Fruit fly (Drosophila melanogaster) whole organism, embryonic: Measurements from ENCODE around the gene CG4004.
A peak's percentile ranks its signal among the peaks of the same experiment; 100 is the strongest.

Source experiments
- Atf-2 ChIP-seq: fragments of 200-800 bp; sonication (Bioruptor generic); optimal IDR thresholded peaks from 2 replicates; lab custom pipeline; 2016; ENCODE audit warnings: missing biosample characterization, missing genetic modification characterization
- CG10321 ChIP-seq: fragments of 200-800 bp; sonication (Bioruptor generic); IDR thresholded peaks from 2 replicates; pipeline ENCODE4 v1.3.6; 2022; ENCODE audit warnings: missing biosample characterization, missing genetic modification characterization
- CG10654 ChIP-seq: fragments of 200-800 bp; sonication (Bioruptor generic); optimal IDR thresholded peaks from 2 replicates; lab custom pipeline; 2016; ENCODE audit warnings: missing biosample characterization, missing genetic modification characterization
- CG11696 ChIP-seq: fragments of 200-800 bp; sonication (Bioruptor generic); IDR thresholded peaks from 2 replicates; pipeline ENCODE4 v1.3.6; 2022; ENCODE audit warnings: missing biosample characterization, missing genetic modification characterization
- CG12071 ChIP-seq: fragments of 200-800 bp; sonication (Bioruptor generic); optimal IDR thresholded peaks from 3 replicates; lab custom pipeline; 2018; ENCODE audit warnings: missing biosample characterization, mild to moderate bottlenecking, missing genetic modification characterization
- CG12391 ChIP-seq: fragments of 200-800 bp; sonication (Bioruptor generic); optimal IDR thresholded peaks from 3 replicates; lab custom pipeline; 2018; ENCODE audit warnings: missing biosample characterization, mild to moderate bottlenecking, missing genetic modification characterization, moderate library complexity
- CG14710 ChIP-seq: fragments of 200-800 bp; sonication (Bioruptor generic); optimal IDR thresholded peaks from 3 replicates; lab custom pipeline; 2019; ENCODE audit warnings: missing biosample characterization, mild to moderate bottlenecking, missing genetic modification characterization, moderate library complexity
- CG14860 ChIP-seq: fragments of 200-800 bp; sonication (Bioruptor generic); IDR thresholded peaks from 3 replicates; pipeline ENCODE4 v1.3.6; 2022; ENCODE audit warnings: missing biosample characterization, missing genetic modification characterization; ENCODE audit not compliant: partially characterized antibody
- CG17186 ChIP-seq: fragments of 200-800 bp; sonication (Bioruptor generic); optimal IDR thresholded peaks from 3 replicates; lab custom pipeline; 2017; ENCODE audit warnings: missing biosample characterization, missing genetic modification reagents, missing genetic modification characterization
- CG17385 ChIP-seq: fragments of 200-800 bp; sonication (Bioruptor generic); optimal IDR thresholded peaks from 3 replicates; lab custom pipeline; 2018; ENCODE audit warnings: missing biosample characterization, mild to moderate bottlenecking, missing genetic modification characterization
- CG17829 ChIP-seq: fragments of 200-800 bp; optimal IDR thresholded peaks from 2 replicates; lab custom pipeline; 2019; ENCODE audit warnings: missing biosample characterization, mild to moderate bottlenecking, missing genetic modification characterization, moderate library complexity
- CG18599 ChIP-seq: fragments of 200-800 bp; sonication (Bioruptor generic); optimal IDR thresholded peaks from 3 replicates; lab custom pipeline; 2017; ENCODE audit warnings: missing biosample characterization, missing genetic modification characterization, mild to moderate bottlenecking, moderate library complexity, missing genetic modification reagents
- CG2199 ChIP-seq: fragments of 200-800 bp; sonication (Bioruptor generic); IDR thresholded peaks from 3 replicates; pipeline ENCODE4 v1.3.6; 2022; ENCODE audit warnings: missing biosample characterization, missing genetic modification characterization
- CG2678 ChIP-seq: fragments of 200-800 bp; sonication (Bioruptor generic); optimal IDR thresholded peaks from 3 replicates; lab custom pipeline; 2019; ENCODE audit warnings: missing biosample characterization, mild to moderate bottlenecking, missing genetic modification characterization, moderate library complexity
- CG3163 ChIP-seq: fragments of 200-800 bp; sonication (Bioruptor generic); optimal IDR thresholded peaks from 3 replicates; lab custom pipeline; 2016; ENCODE audit warnings: missing biosample characterization, missing genetic modification characterization
- CG32767 ChIP-seq: fragments of 200-800 bp; sonication (Bioruptor generic); IDR thresholded peaks from 2 replicates; pipeline ENCODE4 v1.3.6; 2022; ENCODE audit warnings: missing biosample characterization, missing genetic modification characterization
- CG7556 ChIP-seq: fragments of 200-800 bp; sonication (Bioruptor generic); optimal IDR thresholded peaks from 2 replicates; lab custom pipeline; 2017; ENCODE audit warnings: missing biosample characterization, mild to moderate bottlenecking, missing genetic modification characterization
- CG7745 ChIP-seq: fragments of 200-800 bp; sonication (Bioruptor generic); optimal IDR thresholded peaks from 2 replicates; lab custom pipeline; 2018; ENCODE audit warnings: missing biosample characterization, mild to moderate bottlenecking, missing genetic modification characterization, moderate library complexity
- CG8290 ChIP-seq, 3 experiments: fragments of 200-800 bp; sonication (Bioruptor generic); optimal IDR thresholded peaks; 2 replicates each; lab custom pipeline; 2016 to 2019; ENCODE audit warnings: missing biosample characterization in 3 of 3, missing genetic modification characterization in 3 of 3, mild to moderate bottlenecking in 2 of 3, moderate library complexity in 1 of 3
- CG8359 ChIP-seq: fragments of 200-800 bp; sonication (Bioruptor generic); optimal IDR thresholded peaks from 2 replicates; lab custom pipeline; 2017; ENCODE audit warnings: missing biosample characterization, mild to moderate bottlenecking, missing genetic modification characterization, borderline replicate concordance
- CG9817 ChIP-seq: fragments of 200-800 bp; sonication (Bioruptor generic); optimal IDR thresholded peaks from 2 replicates; lab custom pipeline; 2018; ENCODE audit warnings: missing biosample characterization, mild to moderate bottlenecking, missing genetic modification characterization, moderate library complexity
- CG9876 ChIP-seq: fragments of 200-800 bp; sonication (Bioruptor generic); optimal IDR thresholded peaks from 2 replicates; lab custom pipeline; 2016; ENCODE audit warnings: missing biosample characterization, missing genetic modification characterization
- Dp ChIP-seq: fragments of 200-800 bp; sonication (Bioruptor generic); optimal IDR thresholded peaks from 2 replicates; lab custom pipeline; 2018; ENCODE audit warnings: missing biosample characterization, mild to moderate bottlenecking, missing genetic modification characterization, moderate library complexity
- Fer3 ChIP-seq: fragments of 200-800 bp; sonication (Bioruptor generic); optimal IDR thresholded peaks from 2 replicates; lab custom pipeline; 2018; ENCODE audit warnings: missing biosample characterization, mild to moderate bottlenecking, missing genetic modification characterization, moderate library complexity
- GATAe ChIP-seq: fragments of 200-800 bp; sonication (Bioruptor generic); conservative IDR thresholded peaks from 2 replicates; pipeline ENCODE4 v1.3.6; 2022; ENCODE audit warnings: missing biosample characterization, missing genetic modification characterization
- HmgD ChIP-seq: fragments of 200-800 bp; sonication (Bioruptor generic); optimal IDR thresholded peaks from 3 replicates; lab custom pipeline; 2016; ENCODE audit warnings: missing biosample characterization, missing genetic modification characterization
- HmgZ ChIP-seq: fragments of 200-800 bp; sonication (Bioruptor generic); optimal IDR thresholded peaks from 2 replicates; lab custom pipeline; 2018; ENCODE audit warnings: missing biosample characterization, mild to moderate bottlenecking, missing genetic modification characterization
- Lhr ChIP-seq: fragments of 200-800 bp; sonication (Bioruptor generic); optimal IDR thresholded peaks from 3 replicates; lab custom pipeline; 2017; ENCODE audit warnings: mild to moderate bottlenecking, missing biosample characterization, missing genetic modification reagents, missing genetic modification characterization
- Ptx1 ChIP-seq: fragments of 200-800 bp; sonication (Bioruptor generic); IDR thresholded peaks from 2 replicates; pipeline ENCODE4 v1.3.6; 2022; ENCODE audit warnings: missing biosample characterization, missing genetic modification characterization
- Scr ChIP-seq: fragments of 200-800 bp; sonication (Bioruptor generic); IDR thresholded peaks from 2 replicates; pipeline ENCODE4 v1.3.6; 2022; ENCODE audit warnings: missing biosample characterization, missing genetic modification characterization; ENCODE audit not compliant: partially characterized antibody
- ab ChIP-seq: fragments of 200-800 bp; sonication (Bioruptor generic); optimal IDR thresholded peaks from 2 replicates; lab custom pipeline; 2016; ENCODE audit warnings: missing biosample characterization, missing genetic modification characterization
- amos ChIP-seq: fragments of 200-800 bp; sonication (Bioruptor generic); IDR thresholded peaks from 2 replicates; pipeline ENCODE4 v1.3.6; 2022; ENCODE audit warnings: missing biosample characterization, missing genetic modification characterization; ENCODE audit not compliant: partially characterized antibody
- esg ChIP-seq: fragments of 200-800 bp; sonication (Bioruptor generic); conservative IDR thresholded peaks from 2 replicates; pipeline ENCODE4 v1.3.6; 2022; ENCODE audit warnings: missing biosample characterization, missing genetic modification characterization
- gcm ChIP-seq: fragments of 200-800 bp; sonication (Bioruptor generic); optimal IDR thresholded peaks from 2 replicates; lab custom pipeline; 2019; ENCODE audit warnings: missing biosample characterization, mild to moderate bottlenecking, missing genetic modification characterization, moderate library complexity
- hbn ChIP-seq: fragments of 200-800 bp; sonication (Bioruptor generic); IDR thresholded peaks from 2 replicates; pipeline ENCODE4 v1.3.6; 2022; ENCODE audit warnings: missing biosample characterization, missing genetic modification characterization; ENCODE audit not compliant: partially characterized antibody
- insv ChIP-seq, 2 experiments: fragments of 200-800 bp; sonication (Bioruptor generic); optimal IDR thresholded peaks; 3 replicates each; lab custom pipeline; 2016 to 2018; ENCODE audit warnings: missing biosample characterization in 2 of 2, missing genetic modification characterization in 2 of 2
- jumu ChIP-seq: fragments of 200-800 bp; sonication (Bioruptor generic); optimal IDR thresholded peaks from 3 replicates; lab custom pipeline; 2016; ENCODE audit warnings: missing biosample characterization, missing genetic modification characterization
- lbe ChIP-seq: fragments of 200-800 bp; sonication (Bioruptor generic); optimal IDR thresholded peaks from 2 replicates; lab custom pipeline; 2016; ENCODE audit warnings: missing biosample characterization, mild to moderate bottlenecking, missing genetic modification characterization
- psq ChIP-seq: fragments of 200-800 bp; sonication (Bioruptor generic); optimal IDR thresholded peaks from 2 replicates; lab custom pipeline; 2017; ENCODE audit warnings: missing biosample characterization, missing genetic modification characterization
- sd ChIP-seq: fragments of 200-800 bp; sonication (Bioruptor generic); optimal IDR thresholded peaks from 3 replicates; lab custom pipeline; 2018; ENCODE audit warnings: missing biosample characterization, mild to moderate bottlenecking, missing genetic modification characterization, moderate library complexity
- shn ChIP-seq: fragments of 200-800 bp; sonication (Bioruptor generic); optimal IDR thresholded peaks from 3 replicates; lab custom pipeline; 2016; ENCODE audit warnings: missing biosample characterization, missing genetic modification characterization
- sim ChIP-seq: fragments of 200-800 bp; sonication (Bioruptor generic); IDR thresholded peaks from 2 replicates; pipeline ENCODE4 v1.3.6; 2022; ENCODE audit warnings: missing biosample characterization, missing genetic modification characterization
- sob ChIP-seq: fragments of 200-800 bp; sonication (Bioruptor generic); IDR thresholded peaks from 2 replicates; pipeline ENCODE4 v1.3.6; 2022; ENCODE audit warnings: missing biosample characterization, missing genetic modification characterization
- trem ChIP-seq: fragments of 200-800 bp; optimal IDR thresholded peaks from 3 replicates; lab custom pipeline; 2019; ENCODE audit warnings: missing biosample characterization, mild to moderate bottlenecking, missing genetic modification characterization, moderate library complexity
- twi ChIP-seq: fragments of 200-800 bp; optimal IDR thresholded peaks from 2 replicates; lab custom pipeline; 2019; ENCODE audit warnings: missing biosample characterization, mild to moderate bottlenecking, missing genetic modification characterization, moderate library complexity
- vvl ChIP-seq: fragments of 200-800 bp; sonication (Bioruptor generic); IDR thresholded peaks from 2 replicates; pipeline ENCODE4 v1.3.6; 2022; ENCODE audit warnings: missing biosample characterization, missing genetic modification characterization
- zen2 ChIP-seq: fragments of 200-800 bp; sonication (Bioruptor generic); IDR thresholded peaks from 3 replicates; pipeline ENCODE4 v1.3.6; 2022; ENCODE audit warnings: missing biosample characterization, missing genetic modification characterization; ENCODE audit not compliant: partially characterized antibody
- zfh1 ChIP-seq: fragments of 200-800 bp; sonication (Bioruptor generic); IDR thresholded peaks from 3 replicates; pipeline ENCODE4 v1.3.6; 2022; ENCODE audit warnings: missing biosample characterization, missing genetic modification characterization

The CG4004 gene

dm6 chrX:12737735-12738390, 6.1 kb upstream of the CG4004 start (continued):
- no peak for TF ChIP-seq CG17186 (GFP tag; lab: Kevin White, UChicago)
- TF ChIP-seq Atf-2 (GFP tag; lab: Kevin White, UChicago) = peak; percentile 54
- no peak for TF ChIP-seq hbn (GFP tag; lab: Robert Waterston, UW)
- TF ChIP-seq amos (GFP tag; lab: Robert Waterston, UW) = no peak
- TF ChIP-seq gcm (GFP tag; lab: Kevin White, UChicago) = peak; percentile 71
- TF ChIP-seq CG12071 (GFP tag; lab: Kevin White, UChicago) = no peak
- no peak for TF ChIP-seq shn (GFP tag; lab: Kevin White, UChicago)
- TF ChIP-seq jumu = no peak
- TF ChIP-seq CG10654 (GFP tag; lab: Kevin White, UChicago) = peak; percentile 43
- TF ChIP-seq Fer3 (tag; lab: Kevin White, UChicago) = peak; percentile 60
- TF ChIP-seq zfh1 = peak; percentile 38; the same call in 1 of the 3 replicates
- no peak for TF ChIP-seq sob (GFP tag; lab: Robert Waterston, UW)
- TF ChIP-seq CG14860 (GFP tag; lab: Robert Waterston, UW) = no peak
- TF ChIP-seq sim = peak; percentile 24; the same call in 1 of the 2 replicates
- peak; percentile 38 for TF ChIP-seq CG8359 (GFP tag; lab: Kevin White, UChicago)
- peak; percentile 62 for TF ChIP-seq vvl (GFP tag; lab: Robert Waterston, UW)

dm6 chrX:12739047-12739446, 5.0 kb upstream of the CG4004 start:
- no peak for TF ChIP-seq CG8359 (GFP tag; lab: Kevin White, UChicago)
- TF ChIP-seq CG2678 = no peak
- TF ChIP-seq zen2 (GFP tag; lab: Robert Waterston, UW) = no peak
- TF ChIP-seq CG18599 = no peak
- TF ChIP-seq HmgZ (tag; lab: Kevin White, UChicago) = peak; percentile 27
- peak; percentile 55 for TF ChIP-seq twi (tag; lab: Kevin White, UChicago)
- no peak for TF ChIP-seq CG9817 (tag; lab: Kevin White, UChicago)
- TF ChIP-seq CG9876 (GFP tag; lab: Kevin White, UChicago) = no peak
- TF ChIP-seq Ptx1 = no peak
- TF ChIP-seq Lhr (GFP tag; lab: Kevin White, UChicago) = no peak
- TF ChIP-seq sd (tag; lab: Kevin White, UChicago) = peak; percentile 82
- TF ChIP-seq GATAe = peak; percentile 67
- TF ChIP-seq lbe = no peak
- no peak for TF ChIP-seq insv (GFP tag; optimal IDR thresholded peaks at IDR 0.05; lab: Kevin White, UChicago)
- TF ChIP-seq CG7745 (tag; lab: Kevin White, UChicago) = peak; percentile 31
- peak; percentile 31 for TF ChIP-seq psq
- TF ChIP-seq CG14710 (tag; lab: Kevin White, UChicago) = no peak
- TF ChIP-seq CG10321 (GFP tag; lab: Robert Waterston, UW) = no peak
- peak; percentile 21 for TF ChIP-seq CG3163 (GFP tag; lab: Kevin White, UChicago)
- TF ChIP-seq CG32767 (GFP tag; lab: Robert Waterston, UW) = no peak
- TF ChIP-seq esg (GFP tag; lab: Robert Waterston, UW) = no peak
- TF ChIP-seq HmgD (GFP tag; lab: Kevin White, UChicago) = no peak
- TF ChIP-seq ab = no peak
- TF ChIP-seq CG11696 = no peak
- no peak for TF ChIP-seq Dp (GFP tag; lab: Kevin White, UChicago)
- TF ChIP-seq CG17829 (tag; lab: Kevin White, UChicago) = no peak
- no peak for TF ChIP-seq CG12391 (tag; lab: Kevin White, UChicago)
- TF ChIP-seq Scr = no peak
- TF ChIP-seq CG8290 (GFP tag; optimal IDR thresholded peaks at IDR 0.05; lab: Kevin White, UChicago) = no peak
- TF ChIP-seq CG8290 (tag; optimal IDR thresholded peaks at IDR 0.05; lab: Kevin White, UChicago) = peak in 1 of 2 experiments; percentile 2
- TF ChIP-seq CG17385 (GFP tag; lab: Kevin White, UChicago) = peak; percentile 59
- no peak for TF ChIP-seq CG2199 (GFP tag; lab: Robert Waterston, UW)
- TF ChIP-seq trem (tag; lab: Kevin White, UChicago) = no peak
- no peak for TF ChIP-seq CG7556 (GFP tag; lab: Kevin White, UChicago)
